Fruit fly (Drosophila melanogaster): ENCODE results near the gene CG10300.

The CG10300 gene

DNA sequence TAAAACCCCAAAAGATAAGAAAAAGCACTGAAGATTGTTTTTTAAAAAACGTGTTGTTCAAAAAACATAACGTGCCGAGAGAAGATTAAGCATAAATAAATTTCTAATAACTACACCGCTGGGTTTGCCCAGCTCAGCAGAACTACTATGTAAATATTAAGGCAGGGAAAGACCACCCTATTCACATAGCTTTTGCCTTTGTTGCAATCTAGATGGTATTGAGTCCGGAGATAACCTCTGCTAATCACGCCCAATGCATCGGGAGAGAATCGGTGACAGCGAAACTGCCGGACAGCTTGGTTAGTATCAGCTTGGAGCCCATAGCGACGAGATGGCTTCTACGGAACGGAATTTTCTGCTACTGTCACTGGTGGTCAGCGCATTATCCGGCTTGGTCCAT, 25.4 kb upstream of the CG10300 start, which contains the start of gene SPE:
TSS of gene SPE (plus strand) at position 301 of the 400 bp plus-strand sequence.
- peak; percentile 90 for TF ChIP-seq svp (GFP tag)
- TF ChIP-seq Hr4 (GFP tag; optimal IDR thresholded peaks at IDR 0.05): no peak

- TF ChIP-seq svp (GFP tag): peak; percentile 88
- TF ChIP-seq topi (GFP tag; optimal IDR thresholded peaks at IDR 0.05): no peak
These were observed 24.4 kb upstream of the CG10300 start for dm6 chr3R:23686924-23687323.

dm6 chr3R:23694579-23695033, 16.7 kb upstream of the CG10300 start, which contains the start of gene CG10254:
TSS of gene CG10254 (minus strand) at chr3R:23694983.
- TF ChIP-seq vri (GFP tag; optimal IDR thresholded peaks at IDR 0.05) (no peak), svp (GFP tag) (no peak), CG10631 (GFP tag; optimal IDR thresholded peaks at IDR 0.05) (no peak), Hr38 (GFP tag; optimal IDR thresholded peaks at IDR 0.05) (no peak), spab (GFP tag; optimal IDR thresholded peaks at IDR 0.05) (no peak)

- TF ChIP-seq CG6792 (GFP tag; optimal IDR thresholded peaks at IDR 0.05) (no peak), cyc (GFP tag; optimal IDR thresholded peaks at IDR 0.05) (no peak), lz (GFP tag; optimal IDR thresholded peaks at IDR 0.05) (no peak), Sox102F (GFP tag; optimal IDR thresholded peaks at IDR 0.05) (no peak), acj6 (GFP tag; optimal IDR thresholded peaks at IDR 0.05) (no peak), Sox14 (GFP tag; optimal IDR thresholded peaks at IDR 0.05) (no peak), CG8319 (GFP tag; optimal IDR thresholded peaks at IDR 0.05) (no peak), achi (GFP tag; optimal IDR thresholded peaks at IDR 0.05) (no peak), Met (GFP tag; optimal IDR thresholded peaks at IDR 0.05) (no peak), net (GFP tag; optimal IDR thresholded peaks at IDR 0.05) (no peak), CG11902 (GFP tag; optimal IDR thresholded peaks at IDR 0.05) (no peak), CG9139 (GFP tag; optimal IDR thresholded peaks at IDR 0.05) (no peak), OdsH (GFP tag; optimal IDR thresholded peaks at IDR 0.05) (no peak), CG11294 (GFP tag; IDR thresholded peaks at IDR 0.05) (no peak), Lpt (GFP tag; optimal IDR thresholded peaks at IDR 0.05) (no peak), fd85E (GFP tag; optimal IDR thresholded peaks at IDR 0.05) (no peak), eg (GFP tag; IDR thresholded peaks at IDR 0.05) (no peak)
These were observed 15.2 kb upstream of the CG10300 start, which contains the start of gene CG10252 for dm6 chr3R:23696145-23696544. TSS of gene CG10252 (minus strand) at chr3R:23696245.

DNA sequence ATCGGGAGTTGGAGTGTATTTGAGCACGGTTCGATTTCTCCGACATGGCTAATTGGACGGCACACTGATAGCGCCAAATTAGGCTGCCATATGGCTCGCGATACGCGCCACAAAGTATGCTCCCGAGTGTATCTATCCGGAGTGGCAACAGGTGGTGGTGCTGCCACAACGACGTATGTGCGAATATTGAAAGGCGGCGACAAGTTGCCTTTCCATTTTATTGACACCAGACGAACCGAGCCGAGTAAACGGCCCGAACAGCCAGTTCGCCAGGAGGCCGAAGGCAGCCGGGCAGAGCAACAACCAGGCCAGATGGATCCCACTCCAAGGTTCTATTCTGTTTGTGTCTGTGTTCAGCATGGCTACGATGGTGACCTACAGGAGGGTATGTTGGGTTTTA, 12.5 kb upstream of the CG10300 start, which contains the start of gene prt:
TSS of gene prt (minus strand) at position 193 of the 400 bp plus-strand sequence.
- TF ChIP-seq dac (GFP tag; optimal IDR thresholded peaks at IDR 0.05): no peak

DNA sequence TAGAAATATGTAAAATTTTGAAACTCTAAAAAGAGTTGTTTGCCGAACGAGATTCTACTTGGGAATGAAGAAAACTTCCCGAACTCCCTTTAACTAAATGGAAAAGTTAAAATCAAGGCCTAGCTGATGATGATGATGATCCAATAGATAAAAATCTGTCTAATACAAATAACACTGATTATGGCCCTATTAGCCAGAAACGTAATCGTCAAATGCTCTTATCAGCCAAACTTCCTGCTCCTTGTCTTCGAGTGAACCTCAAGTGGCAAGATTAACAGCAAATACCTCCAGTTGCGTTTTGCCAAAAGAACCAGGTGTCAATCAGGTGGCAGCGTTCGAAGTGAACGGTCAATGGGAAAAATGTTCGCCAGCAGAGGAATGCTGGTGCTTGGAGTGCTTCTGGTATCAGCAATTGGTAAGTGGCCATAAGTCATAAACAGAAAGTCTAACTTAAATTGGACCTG, 11.0 kb upstream of the CG10300 start, which contains the start of the genes CG31468 and Gba1a:
TSS of gene CG31468 (minus strand) at position 51 of the 464 bp plus-strand sequence.
TSS of gene Gba1a (plus strand) at position 318 of the 464 bp plus-strand sequence.
- TF ChIP-seq eg (GFP tag; IDR thresholded peaks at IDR 0.05) (no peak), CG34406 (GFP tag; optimal IDR thresholded peaks at IDR 0.05) (no peak), vri (GFP tag; optimal IDR thresholded peaks at IDR 0.05) (peak; percentile 82)

dm6 chr3R:23702461-23702860, 8.9 kb upstream of the CG10300 start, which contains the start of gene Qsox4:
TSS of gene Qsox4 (plus strand) at chr3R:23702761.
- TF ChIP-seq Ets21C (GFP tag; optimal IDR thresholded peaks at IDR 0.05): no peak
- TF ChIP-seq dsx (GFP tag; optimal IDR thresholded peaks at IDR 0.05; ENCODE audit: poor library complexity, severe bottlenecking): no peak
- TF ChIP-seq CG6808 (GFP tag; optimal IDR thresholded peaks at IDR 0.05): no peak
- no peak for TF ChIP-seq Hr4 (GFP tag; optimal IDR thresholded peaks at IDR 0.05)
- TF ChIP-seq CG7368 (GFP tag; optimal IDR thresholded peaks at IDR 0.05): no peak
- TF ChIP-seq CG34406 (GFP tag; optimal IDR thresholded peaks at IDR 0.05): no peak
- no peak for TF ChIP-seq CG11762 (GFP tag; optimal IDR thresholded peaks at IDR 0.05; ENCODE audit: insufficient read depth)
- TF ChIP-seq cyc (GFP tag; optimal IDR thresholded peaks at IDR 0.05): no peak
- no peak for TF ChIP-seq CG6163 (GFP tag; IDR thresholded peaks at IDR 0.05)
- TF ChIP-seq CG16779 (tag; optimal IDR thresholded peaks at IDR 0.05): no peak
- TF ChIP-seq CG6276 (GFP tag; optimal IDR thresholded peaks at IDR 0.05): no peak
- no peak for TF ChIP-seq topi (GFP tag; optimal IDR thresholded peaks at IDR 0.05)
- TF ChIP-seq Sox14 (GFP tag; optimal IDR thresholded peaks at IDR 0.05): no peak
- no peak for TF ChIP-seq Gug (GFP tag; IDR thresholded peaks at IDR 0.05)
